Worm (Caenorhabditis elegans) whole organism, young adult: Measurements from ENCODE around the gene K08B5.1.

Experiments
- B0019.2 ChIP-seq: fragments of 200-800 bp; sonication (Bioruptor generic); conservative IDR thresholded peaks from 2 replicates; pipeline ENCODE4 v1.3.6; 2022; ENCODE audit warnings: missing genetic modification reagents, missing genetic modification characterization, missing compliant biosample characterization
- B0035.1 ChIP-seq: sonication (generic microtip); optimal IDR thresholded peaks from 2 replicates; lab custom pipeline; 2016; ENCODE audit warnings: missing genetic modification characterization, mild to moderate bottlenecking, missing compliant biosample characterization, missing genotype, missing genetic modification reagents
- F22D6.2 ChIP-seq: sonication (generic microtip); optimal IDR thresholded peaks from 2 replicates; lab custom pipeline; 2016; ENCODE audit warnings: mild to moderate bottlenecking, missing genetic modification characterization, missing compliant biosample characterization
- F37B4.10 ChIP-seq: fragments of 200-800 bp; sonication (Bioruptor generic); IDR thresholded peaks from 2 replicates; pipeline ENCODE4 v1.3.6; 2022; ENCODE audit warnings: missing genetic modification characterization, missing compliant biosample characterization
- F55B11.4 ChIP-seq: sonication (generic microtip); optimal IDR thresholded peaks from 2 replicates; lab custom pipeline; 2016; ENCODE audit warnings: missing compliant biosample characterization, missing genetic modification characterization, borderline replicate concordance; ENCODE audit not compliant: insufficient read depth
- F57C9.4 ChIP-seq: sonication (generic microtip); optimal IDR thresholded peaks from 2 replicates; lab custom pipeline; 2017; ENCODE audit warnings: mild to moderate bottlenecking, missing genetic modification characterization, missing compliant biosample characterization
- T07F8.4 ChIP-seq: sonication (generic microtip); optimal IDR thresholded peaks from 2 replicates; lab custom pipeline; 2016; ENCODE audit warnings: mild to moderate bottlenecking, missing genetic modification characterization, moderate library complexity, missing compliant biosample characterization
- Y53F4B.3 ChIP-seq: fragments of 200-800 bp; sonication (Bioruptor generic); IDR thresholded peaks from 2 replicates; pipeline ENCODE4 v1.3.6; 2022; ENCODE audit warnings: missing genetic modification reagents, missing genetic modification characterization, missing compliant biosample characterization
- Y56A3A.18 ChIP-seq: fragments of 200-800 bp; sonication (Bioruptor generic); IDR thresholded peaks from 2 replicates; pipeline ENCODE4 v1.3.6; 2022; ENCODE audit warnings: missing genetic modification reagents, missing genetic modification characterization, missing compliant biosample characterization
- Y67H2A.10 ChIP-seq: fragments of 200-800 bp; sonication (Bioruptor generic); conservative IDR thresholded peaks from 2 replicates; pipeline ENCODE4 v1.3.6; 2022; ENCODE audit warnings: missing genetic modification reagents, missing genetic modification characterization, missing compliant biosample characterization
- ZK185.1 ChIP-seq: sonication (generic microtip); optimal IDR thresholded peaks from 2 replicates; lab custom pipeline; 2016; ENCODE audit warnings: mild to moderate bottlenecking, missing genetic modification characterization, missing compliant biosample characterization; ENCODE audit not compliant: poor library complexity, severe bottlenecking
- athp-1 ChIP-seq: sonication (generic microtip); optimal IDR thresholded peaks from 2 replicates; lab custom pipeline; 2017; ENCODE audit warnings: mild to moderate bottlenecking, missing genetic modification characterization, missing compliant biosample characterization
- attf-3 ChIP-seq: fragments of 200-800 bp; sonication (Bioruptor generic); conservative IDR thresholded peaks from 2 replicates; pipeline ENCODE4 v1.3.6; 2022; ENCODE audit warnings: missing genetic modification reagents, missing genetic modification characterization, missing compliant biosample characterization
- attf-5 ChIP-seq: fragments of 200-800 bp; sonication (Bioruptor generic); optimal IDR thresholded peaks from 2 replicates; lab custom pipeline; 2018; ENCODE audit warnings: mild to moderate bottlenecking, missing genetic modification characterization, missing compliant biosample characterization
- bed-2 ChIP-seq: fragments of 200-800 bp; sonication (Bioruptor generic); IDR thresholded peaks from 2 replicates; pipeline ENCODE4 v1.3.6; 2022; ENCODE audit warnings: missing genetic modification reagents, missing genetic modification characterization, missing compliant biosample characterization
- ccch-3 ChIP-seq: fragments of 200-800 bp; sonication (Bioruptor generic); optimal IDR thresholded peaks from 2 replicates; lab custom pipeline; 2018; ENCODE audit warnings: mild to moderate bottlenecking, missing genetic modification characterization, missing compliant biosample characterization
- ceh-27 ChIP-seq: fragments of 200-800 bp; sonication (Bioruptor generic); optimal IDR thresholded peaks from 2 replicates; lab custom pipeline; 2018; ENCODE audit warnings: mild to moderate bottlenecking, missing genetic modification characterization, moderate library complexity, missing compliant biosample characterization
- ceh-58 ChIP-seq: fragments of 200-800 bp; sonication (Bioruptor generic); IDR thresholded peaks from 2 replicates; pipeline ENCODE4 v1.3.6; 2022; ENCODE audit warnings: missing genetic modification characterization, missing compliant biosample characterization
- egl-18 ChIP-seq: fragments of 200-800 bp; sonication (Bioruptor generic); IDR thresholded peaks from 2 replicates; pipeline ENCODE4 v1.3.6; 2022; ENCODE audit warnings: missing genetic modification reagents, missing genetic modification characterization, missing compliant biosample characterization
- fkh-3 ChIP-seq: sonication (generic microtip); optimal IDR thresholded peaks from 2 replicates; lab custom pipeline; 2016; ENCODE audit warnings: mild to moderate bottlenecking, missing genetic modification characterization, missing compliant biosample characterization
- let-526 ChIP-seq: fragments of 200-800 bp; sonication (Bioruptor generic); IDR thresholded peaks from 2 replicates; pipeline ENCODE4 v1.3.6; 2022; ENCODE audit warnings: missing genetic modification reagents, missing genetic modification characterization, missing compliant biosample characterization
- let-607 ChIP-seq, 2 experiments: fragments of 200-800 bp in 1 of 2; sonication (Bioruptor generic) in 1 of 2; sonication (generic microtip) in 1 of 2; optimal IDR thresholded peaks; 2 replicates each; lab custom pipeline; 2016 to 2018; ENCODE audit warnings: mild to moderate bottlenecking in 2 of 2, missing compliant biosample characterization in 2 of 2, missing genetic modification characterization in 2 of 2, moderate library complexity in 2 of 2, missing genotype in 1 of 2
- lin-26 ChIP-seq: fragments of 200-800 bp; sonication (Bioruptor generic); IDR thresholded peaks from 2 replicates; pipeline ENCODE4 v1.3.6; 2022; ENCODE audit warnings: missing genetic modification reagents, missing genetic modification characterization, missing compliant biosample characterization
- lin-35 ChIP-seq, 3 experiments: fragments of 150-350 bp in 2 of 3; sonication (generic microtip) in 1 of 3; optimal IDR thresholded peaks; 2 replicates each; lab custom pipeline; 2014 to 2018; ENCODE audit warnings: missing biosample characterization in 3 of 3, missing genetic modification characterization in 3 of 3, missing genetic modification reagents in 3 of 3
- madf-6 ChIP-seq: fragments of 200-800 bp; sonication (Bioruptor generic); IDR thresholded peaks from 2 replicates; pipeline ENCODE4 v1.3.6; 2022; ENCODE audit warnings: missing genetic modification reagents, missing genetic modification characterization, missing compliant biosample characterization
- madf-8 ChIP-seq: fragments of 200-800 bp; sonication (Bioruptor generic); conservative IDR thresholded peaks from 2 replicates; pipeline ENCODE4 v1.3.6; 2022; ENCODE audit warnings: missing genetic modification reagents, missing genetic modification characterization, missing compliant biosample characterization
- nfya-2 ChIP-seq: fragments of 200-800 bp; sonication (Bioruptor generic); IDR thresholded peaks from 2 replicates; pipeline ENCODE4 v1.3.6; 2022; ENCODE audit warnings: missing genetic modification reagents, missing genetic modification characterization, missing compliant biosample characterization
- nhr-179 ChIP-seq: sonication (generic microtip); optimal IDR thresholded peaks from 2 replicates; lab custom pipeline; 2016; ENCODE audit warnings: mild to moderate bottlenecking, missing genetic modification characterization, missing compliant biosample characterization
- rpc-1 ChIP-seq, 2 experiments: fragments of 150-350 bp in 1 of 2; sonication (generic microtip) in 1 of 2; optimal IDR thresholded peaks; 2 replicates each; lab custom pipeline; 2014 to 2018; ENCODE audit warnings: missing biosample characterization in 1 of 2, missing genetic modification characterization in 1 of 2, missing genetic modification reagents in 1 of 2, missing genotype in 1 of 2
- sea-2 ChIP-seq: fragments of 200-800 bp; sonication (Bioruptor generic); IDR thresholded peaks from 2 replicates; pipeline ENCODE4 v1.3.6; 2022; ENCODE audit warnings: missing genetic modification characterization, missing compliant biosample characterization
- snpc-1.1 ChIP-seq: sonication (generic microtip); optimal IDR thresholded peaks from 2 replicates; lab custom pipeline; 2017; ENCODE audit warnings: missing genetic modification characterization, mild to moderate bottlenecking, missing compliant biosample characterization, antibody characterized with exemption, moderate library complexity, missing genotype, missing genetic modification reagents; ENCODE audit not compliant: insufficient read depth
- snpc-1.3 ChIP-seq: sonication (generic microtip); optimal IDR thresholded peaks from 2 replicates; lab custom pipeline; 2017; ENCODE audit warnings: missing genetic modification characterization, mild to moderate bottlenecking, missing compliant biosample characterization, antibody characterized with exemption, moderate library complexity, missing genotype, missing genetic modification reagents; ENCODE audit not compliant: insufficient read depth
- sptf-2 ChIP-seq: fragments of 200-800 bp; sonication (Bioruptor generic); optimal IDR thresholded peaks from 2 replicates; lab custom pipeline; 2018; ENCODE audit warnings: mild to moderate bottlenecking, missing genetic modification characterization, missing compliant biosample characterization
- tbp1 ChIP-seq: fragments of 200-800 bp; sonication (Bioruptor generic); optimal IDR thresholded peaks from 2 replicates; lab custom pipeline; 2018; ENCODE audit warnings: mild to moderate bottlenecking, missing genetic modification characterization, missing compliant biosample characterization
- tbx-9 ChIP-seq: sonication (generic microtip); optimal IDR thresholded peaks from 2 replicates; lab custom pipeline; 2016; ENCODE audit warnings: borderline replicate concordance, missing genetic modification characterization, inconsistent platforms, missing compliant biosample characterization
- unc-62 ChIP-seq: fragments of 150-350 bp; optimal IDR thresholded peaks from 2 replicates; lab custom pipeline; 2014; ENCODE audit warnings: missing biosample characterization, missing genetic modification reagents, missing genetic modification characterization
- zfh-2 ChIP-seq: fragments of 200-800 bp; sonication (Bioruptor generic); conservative IDR thresholded peaks from 2 replicates; pipeline ENCODE4 v1.3.6; 2022; ENCODE audit warnings: missing genetic modification reagents, missing genetic modification characterization, missing compliant biosample characterization
- zim-3 ChIP-seq: sonication (generic microtip); optimal IDR thresholded peaks from 2 replicates; lab custom pipeline; 2017; ENCODE audit warnings: mild to moderate bottlenecking, missing genetic modification characterization, moderate library complexity, missing compliant biosample characterization
- ztf-22 ChIP-seq: fragments of 200-800 bp; sonication (Bioruptor generic); optimal IDR thresholded peaks from 2 replicates; lab custom pipeline; 2018; ENCODE audit warnings: mild to moderate bottlenecking, missing genetic modification characterization, moderate library complexity, missing compliant biosample characterization
- ztf-28 ChIP-seq: fragments of 200-800 bp; sonication (Bioruptor generic); IDR thresholded peaks from 2 replicates; pipeline ENCODE4 v1.3.6; 2022; ENCODE audit warnings: missing genetic modification reagents, missing genetic modification characterization, missing compliant biosample characterization
- ztf-3 ChIP-seq: fragments of 200-800 bp; sonication (Bioruptor generic); optimal IDR thresholded peaks from 2 replicates; lab custom pipeline; 2018; ENCODE audit warnings: mild to moderate bottlenecking, missing genetic modification characterization, missing compliant biosample characterization

The K08B5.1 gene

ce11 chrX:16527815-16528214 is 30.4 kb upstream of the K08B5.1 start:
- TF ChIP-seq ceh-58 (GFP tag; lab: Robert Waterston, UW) (0 out of 2 replicates have a peak, but pooled peaks have one; percentile 51), B0019.2 (GFP tag; lab: Robert Waterston, UW) (no peak), Y53F4B.3 (GFP tag; lab: Robert Waterston, UW) (no peak), ceh-27 (GFP tag; lab: Kevin White, UChicago) (peak; percentile 18), egl-18 (GFP tag; lab: Robert Waterston, UW) (no peak), F57C9.4 (tag; lab: Kevin White, UChicago) (no peak), lin-26 (GFP tag; lab: Robert Waterston, UW) (0 out of 2 replicates have a peak, but pooled peaks have one; percentile 15), lin-35 (GFP tag; optimal IDR thresholded peaks at IDR 0.05; lab: Kevin White, UChicago) (no peak), T07F8.4 (tag; lab: Kevin White, UChicago) (no peak), zfh-2 (GFP tag; lab: Robert Waterston, UW) (peak; percentile 86), nfya-2 (GFP tag; lab: Robert Waterston, UW) (no peak), athp-1 (tag; lab: Kevin White, UChicago) (no peak), ZK185.1 (tag; lab: Kevin White, UChicago) (no peak), ccch-3 (GFP tag; lab: Kevin White, UChicago) (no peak), tbp1 (GFP tag; lab: Kevin White, UChicago) (no peak), F37B4.10 (GFP tag; lab: Robert Waterston, UW) (0 out of 2 replicates have a peak, but pooled peaks have one; percentile 42)

DNA sequence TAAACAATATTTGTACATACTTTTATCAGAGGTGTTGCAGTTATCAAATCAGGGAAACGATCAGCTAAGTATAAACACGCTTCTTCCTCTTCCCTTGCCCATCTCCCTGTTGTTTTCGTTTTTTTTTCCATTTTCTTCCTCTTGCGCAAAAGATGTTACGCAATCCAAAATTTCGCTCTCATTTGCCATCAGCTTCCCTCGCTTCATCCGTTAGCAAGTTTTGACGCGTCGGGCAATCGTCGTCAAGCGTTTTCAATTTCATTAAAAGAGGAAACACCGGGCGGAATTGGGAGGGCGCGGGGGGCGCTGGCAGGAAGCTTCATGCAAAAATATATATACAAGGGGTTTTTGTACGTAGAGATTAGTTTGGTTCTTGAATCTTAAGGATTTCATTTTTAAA is 28.3 kb upstream of the K08B5.1 start:
- TF ChIP-seq F22D6.2 (tag; lab: Kevin White, UChicago) = no peak
- TF ChIP-seq nfya-2 (GFP tag; lab: Robert Waterston, UW) = no peak
- TF ChIP-seq Y67H2A.10 (GFP tag; lab: Robert Waterston, UW) = no peak
- no peak for TF ChIP-seq B0035.1 (tag; lab: Kevin White, UChicago)
- TF ChIP-seq zim-3 (tag; lab: Kevin White, UChicago) = no peak
- TF ChIP-seq let-526 = no peak
- TF ChIP-seq ccch-3 (GFP tag; lab: Kevin White, UChicago) = no peak
- no peak for TF ChIP-seq snpc-1.1
- TF ChIP-seq Y53F4B.3 (GFP tag; lab: Robert Waterston, UW) = no peak
- TF ChIP-seq F55B11.4 (tag; lab: Kevin White, UChicago) = no peak
- no peak for TF ChIP-seq rpc-1 (optimal IDR thresholded peaks at IDR 0.05; lab: Kevin White, UChicago)
- TF ChIP-seq rpc-1 (tag; optimal IDR thresholded peaks at IDR 0.05; lab: Kevin White, UChicago) = no peak
- no peak for TF ChIP-seq attf-3
- no peak for TF ChIP-seq ztf-28 (GFP tag; lab: Robert Waterston, UW)
- TF ChIP-seq attf-5 (GFP tag; lab: Kevin White, UChicago) = no peak
- TF ChIP-seq madf-6 (GFP tag; lab: Robert Waterston, UW) = no peak
- no peak for TF ChIP-seq tbx-9 (tag; lab: Kevin White, UChicago)
- TF ChIP-seq lin-35 (GFP tag; optimal IDR thresholded peaks at IDR 0.05; lab: Kevin White, UChicago) = no peak
- TF ChIP-seq bed-2 (GFP tag; lab: Robert Waterston, UW) = no peak
- no peak for TF ChIP-seq egl-18 (GFP tag; lab: Robert Waterston, UW)
- no peak for TF ChIP-seq F57C9.4 (tag; lab: Kevin White, UChicago)
- TF ChIP-seq, all 124 proteins: peak for 0

DNA sequence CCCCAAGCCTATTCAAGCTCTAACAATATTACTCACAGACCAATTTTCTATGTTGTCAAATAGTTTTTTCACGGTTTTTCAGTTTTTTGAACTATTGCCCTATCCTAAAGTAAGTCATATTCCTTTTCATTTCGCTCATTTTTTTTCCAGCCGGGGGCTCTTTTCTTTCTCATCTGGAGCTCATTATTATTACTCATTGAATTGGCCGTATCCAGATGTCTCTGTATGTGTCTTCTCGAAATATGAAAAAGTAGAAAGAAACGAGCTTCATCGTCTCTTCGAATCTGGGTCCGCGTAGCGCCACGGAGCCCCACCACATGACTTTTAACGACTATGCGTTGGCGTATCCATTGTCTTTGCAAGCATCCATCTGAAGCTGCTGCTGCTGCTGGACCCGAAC is 27.8 kb upstream of the K08B5.1 start:
- TF ChIP-seq Y56A3A.18 (GFP tag; lab: Robert Waterston, UW) (no peak), F22D6.2 (tag; lab: Kevin White, UChicago) (no peak), ztf-3 (GFP tag; lab: Kevin White, UChicago) (no peak), snpc-1.3 (tag; lab: Kevin White, UChicago) (no peak), nhr-179 (no peak), sptf-2 (GFP tag; lab: Kevin White, UChicago) (no peak), unc-62 (GFP tag; lab: Kevin White, UChicago) (no peak), lin-26 (GFP tag; lab: Robert Waterston, UW) (no peak), let-607 (tag; optimal IDR thresholded peaks at IDR 0.05; lab: Kevin White, UChicago) (no peak), fkh-3 (no peak), ceh-27 (GFP tag; lab: Kevin White, UChicago) (no peak), madf-8 (GFP tag; lab: Robert Waterston, UW) (no peak), ztf-22 (GFP tag; lab: Kevin White, UChicago) (no peak), sea-2 (GFP tag; lab: Robert Waterston, UW) (no peak)
